Fruit fly (Drosophila melanogaster): ENCODE data around the gene CG11608.

The CG11608 gene

dm6 chr3R:12652736-12653135 is 14.5 kb downstream of the CG11608 start:
- TF ChIP-seq N (GFP tag; optimal IDR thresholded peaks at IDR 0.05) (peak; percentile 13), psq (GFP tag; optimal IDR thresholded peaks at IDR 0.05) (no peak), dmrt93B (GFP tag; optimal IDR thresholded peaks at IDR 0.05) (no peak), jim (GFP tag; optimal IDR thresholded peaks at IDR 0.05) (no peak), h (GFP tag; optimal IDR thresholded peaks at IDR 0.05) (no peak), HLH106 (tag; optimal IDR thresholded peaks at IDR 0.05) (no peak), Myc (optimal IDR thresholded peaks at IDR 0.05) (peak; percentile 83)

dm6 chr3R:12653511-12654252 is 15.4 kb downstream of the CG11608 start:
- TF ChIP-seq sv (GFP tag; optimal IDR thresholded peaks at IDR 0.05) (peak; percentile 61), OdsH (GFP tag; optimal IDR thresholded peaks at IDR 0.05) (no peak)

- TF ChIP-seq psq (GFP tag; optimal IDR thresholded peaks at IDR 0.05) (no peak), usp (GFP tag; optimal IDR thresholded peaks at IDR 0.05) (no peak), Hr83 (GFP tag; optimal IDR thresholded peaks at IDR 0.05; ENCODE audit: poor library complexity, severe bottlenecking) (no peak), ey (GFP tag; optimal IDR thresholded peaks at IDR 0.05) (no peak), dsf (GFP tag; optimal IDR thresholded peaks at IDR 0.05; ENCODE audit: borderline replicate concordance) (no peak), N (GFP tag; optimal IDR thresholded peaks at IDR 0.05) (no peak), Abd-B (GFP tag; optimal IDR thresholded peaks at IDR 0.05) (no peak), Myc (optimal IDR thresholded peaks at IDR 0.05) (no peak), jim (GFP tag; optimal IDR thresholded peaks at IDR 0.05) (no peak), fru (GFP tag; optimal IDR thresholded peaks at IDR 0.05) (no peak), sage (GFP tag; optimal IDR thresholded peaks at IDR 0.05) (no peak), Sp1 (GFP tag; optimal IDR thresholded peaks at IDR 0.05) (no peak), Rel (GFP tag; optimal IDR thresholded peaks at IDR 0.05) (no peak), Rel (tag; optimal IDR thresholded peaks at IDR 0.05) (no peak)
Measured at dm6 chr3R:12654253-12654623, 16.0 kb downstream of the CG11608 start, which contains the start of gene CG6225. CG6225 (plus strand) TSS chr3R:12654577.

- TF ChIP-seq OdsH (GFP tag; optimal IDR thresholded peaks at IDR 0.05) (peak; percentile 4), sv (GFP tag; optimal IDR thresholded peaks at IDR 0.05) (no peak)
Measured at dm6 chr3R:12656946-12657566, 18.8 kb downstream of the CG11608 start.

- TF ChIP-seq lola (GFP tag; optimal IDR thresholded peaks at IDR 0.05) (no peak), Rel (GFP tag; optimal IDR thresholded peaks at IDR 0.05) (no peak), Rel (tag; optimal IDR thresholded peaks at IDR 0.05) (no peak), usp (GFP tag; optimal IDR thresholded peaks at IDR 0.05) (no peak), CrebA (GFP tag; optimal IDR thresholded peaks at IDR 0.05; ENCODE audit: borderline replicate concordance) (no peak)
Measured at dm6 chr3R:12662531-12662930, 24.2 kb downstream of the CG11608 start, which contains the start of gene CG14395. CG14395 (plus strand) TSS chr3R:12662831.

dm6 chr3R:12666206-12666834 is 28.0 kb downstream of the CG11608 start:
- TF ChIP-seq dsf (GFP tag; optimal IDR thresholded peaks at IDR 0.05; ENCODE audit: borderline replicate concordance) (no peak), Hr83 (GFP tag; optimal IDR thresholded peaks at IDR 0.05; ENCODE audit: poor library complexity, severe bottlenecking) (no peak), Dfd (GFP tag; optimal IDR thresholded peaks at IDR 0.05) (no peak), Myc (optimal IDR thresholded peaks at IDR 0.05) (no peak), GATAd (GFP tag; optimal IDR thresholded peaks at IDR 0.05) (no peak)

- TF ChIP-seq Dif (GFP tag; optimal IDR thresholded peaks at IDR 0.05; ENCODE audit: partially characterized antibody) = peak; percentile 33
- no peak for TF ChIP-seq Rel (GFP tag; optimal IDR thresholded peaks at IDR 0.05)
- TF ChIP-seq Rel (tag; optimal IDR thresholded peaks at IDR 0.05) = no peak
Measured at dm6 chr3R:12674041-12674623, 35.9 kb downstream of the CG11608 start, which contains the start of gene Gnmt. Gnmt (plus strand) TSS chr3R:12674608.

All from whole organism, wandering third instar larva.